Fruit fly (Drosophila melanogaster): ENCODE data around the gene CG4199.

dm6 chrX:2121716-2122601 is 48.7 kb upstream of the CG4199 start:
- TF ChIP-seq CG8478 (optimal IDR thresholded peaks at IDR 0.05): no peak
- no peak for TF ChIP-seq pan (optimal IDR thresholded peaks at IDR 0.05)
- TF ChIP-seq usp (GFP tag; optimal IDR thresholded peaks at IDR 0.05): no peak
- TF ChIP-seq Dll (optimal IDR thresholded peaks at IDR 0.05): no peak

Measured in whole organism.